Worm (Caenorhabditis elegans): ENCODE data around the gene dmd-7.

ce11 chrV:6275209-6275608 lies 28.5 kb downstream of the dmd-7 start:
- TF ChIP-seq lir-3 (tag; optimal IDR thresholded peaks at IDR 0.05) (no peak), fos-1 (tag; optimal IDR thresholded peaks at IDR 0.05) (peak; percentile 56), unc-62 (GFP tag; optimal IDR thresholded peaks at IDR 0.05 in 1 of 2) (peak in 1 of 2 experiments; percentile 94), unc-62 (tag; optimal IDR thresholded peaks at IDR 0.05) (no peak), nhr-237 (tag; optimal IDR thresholded peaks at IDR 0.05) (no peak), lin-39 (tag; optimal IDR thresholded peaks at IDR 0.05) (no peak)
